Worm (Caenorhabditis elegans) whole organism, young adult: ENCODE data around the gene srh-233.

ENCODE experiments used
- B0261.1 ChIP-seq: sonication (generic microtip); optimal IDR thresholded peaks from 2 replicates; lab custom pipeline; 2016; ENCODE audit warnings: mild to moderate bottlenecking, missing genetic modification characterization, moderate library complexity, missing compliant biosample characterization
- ama-1 ChIP-seq, 3 experiments: fragments of 150-350 bp in 1 of 3; sonication (generic microtip) in 2 of 3; optimal IDR thresholded peaks; 2 replicates each; lab custom pipeline; 2014 to 2018; ENCODE audit warnings: missing biosample characterization in 2 of 3, missing genetic modification characterization in 2 of 3, missing genetic modification reagents in 2 of 3
- bed-1 ChIP-seq: fragments of 200-800 bp; sonication (Bioruptor generic); IDR thresholded peaks from 2 replicates; pipeline ENCODE4 v1.3.6; 2022; ENCODE audit warnings: missing genetic modification reagents, missing genetic modification characterization, missing compliant biosample characterization
- ceh-40 ChIP-seq: fragments of 200-800 bp; sonication (Bioruptor generic); IDR thresholded peaks from 2 replicates; pipeline ENCODE4 v1.3.6; 2022; ENCODE audit warnings: missing genetic modification characterization, missing compliant biosample characterization
- him-1 ChIP-seq: sonication (generic microtip); optimal IDR thresholded peaks from 2 replicates; lab custom pipeline; 2016; ENCODE audit warnings: missing genotype, missing genetic modification reagents, missing genetic modification characterization, missing compliant biosample characterization
- lir-1 ChIP-seq: fragments of 200-800 bp; sonication (Bioruptor generic); conservative IDR thresholded peaks from 2 replicates; pipeline ENCODE4 v1.3.6; 2022; ENCODE audit warnings: missing genetic modification reagents, missing genetic modification characterization, missing compliant biosample characterization
- snpc-1.1 ChIP-seq: sonication (generic microtip); optimal IDR thresholded peaks from 2 replicates; lab custom pipeline; 2017; ENCODE audit warnings: missing genetic modification characterization, mild to moderate bottlenecking, missing compliant biosample characterization, antibody characterized with exemption, moderate library complexity, missing genotype, missing genetic modification reagents; ENCODE audit not compliant: insufficient read depth
- tbp1 ChIP-seq: fragments of 200-800 bp; sonication (Bioruptor generic); optimal IDR thresholded peaks from 2 replicates; lab custom pipeline; 2018; ENCODE audit warnings: mild to moderate bottlenecking, missing genetic modification characterization, missing compliant biosample characterization

DNA sequence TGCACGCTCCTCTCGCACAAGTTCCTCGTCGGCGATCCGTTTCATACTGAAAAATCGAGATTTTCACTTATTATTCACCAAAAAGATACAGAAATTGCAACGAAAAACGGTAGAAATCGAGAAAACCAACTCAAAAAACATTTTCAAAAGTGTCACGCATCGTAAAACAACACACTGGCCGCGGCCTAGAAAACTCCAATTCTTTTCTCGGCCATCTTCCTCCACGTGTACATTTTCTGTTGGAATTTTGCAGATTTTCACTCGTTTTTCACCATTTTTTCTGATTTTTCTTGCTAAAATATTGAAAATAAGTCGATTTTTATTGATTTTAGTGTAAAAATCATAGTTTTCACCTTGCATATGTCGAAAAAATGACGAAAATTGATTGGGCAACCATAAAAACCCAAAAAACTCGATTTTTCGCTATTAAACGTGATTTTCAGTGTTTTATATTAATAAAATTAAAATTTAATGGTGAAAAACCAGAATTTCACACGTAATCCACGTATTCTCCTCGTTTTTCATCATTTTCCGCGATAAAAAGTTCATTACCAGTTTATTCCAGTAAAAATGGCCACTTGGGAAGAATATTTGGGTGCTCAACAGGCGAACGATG lies 41.6 kb downstream of the srh-233 start, which contains the start of the genes dcs-1 and sec-23:
- TF ChIP-seq snpc-1.1 (no peak), ama-1 (optimal IDR thresholded peaks at IDR 0.05; lab: Kevin White, UChicago) (no peak), ama-1 (GFP tag; optimal IDR thresholded peaks at IDR 0.05; lab: Kevin White, UChicago) (no peak), lir-1 (GFP tag; lab: Robert Waterston, UW) (no peak), tbp1 (GFP tag; lab: Kevin White, UChicago) (no peak), bed-1 (GFP tag; lab: Robert Waterston, UW) (no peak), him-1 (tag; lab: Kevin White, UChicago) (no peak), ceh-40 (no peak), B0261.1 (no peak)
